Fruit fly (Drosophila melanogaster): Measurements from ENCODE around the gene Cmpk.

The Cmpk gene

DNA sequence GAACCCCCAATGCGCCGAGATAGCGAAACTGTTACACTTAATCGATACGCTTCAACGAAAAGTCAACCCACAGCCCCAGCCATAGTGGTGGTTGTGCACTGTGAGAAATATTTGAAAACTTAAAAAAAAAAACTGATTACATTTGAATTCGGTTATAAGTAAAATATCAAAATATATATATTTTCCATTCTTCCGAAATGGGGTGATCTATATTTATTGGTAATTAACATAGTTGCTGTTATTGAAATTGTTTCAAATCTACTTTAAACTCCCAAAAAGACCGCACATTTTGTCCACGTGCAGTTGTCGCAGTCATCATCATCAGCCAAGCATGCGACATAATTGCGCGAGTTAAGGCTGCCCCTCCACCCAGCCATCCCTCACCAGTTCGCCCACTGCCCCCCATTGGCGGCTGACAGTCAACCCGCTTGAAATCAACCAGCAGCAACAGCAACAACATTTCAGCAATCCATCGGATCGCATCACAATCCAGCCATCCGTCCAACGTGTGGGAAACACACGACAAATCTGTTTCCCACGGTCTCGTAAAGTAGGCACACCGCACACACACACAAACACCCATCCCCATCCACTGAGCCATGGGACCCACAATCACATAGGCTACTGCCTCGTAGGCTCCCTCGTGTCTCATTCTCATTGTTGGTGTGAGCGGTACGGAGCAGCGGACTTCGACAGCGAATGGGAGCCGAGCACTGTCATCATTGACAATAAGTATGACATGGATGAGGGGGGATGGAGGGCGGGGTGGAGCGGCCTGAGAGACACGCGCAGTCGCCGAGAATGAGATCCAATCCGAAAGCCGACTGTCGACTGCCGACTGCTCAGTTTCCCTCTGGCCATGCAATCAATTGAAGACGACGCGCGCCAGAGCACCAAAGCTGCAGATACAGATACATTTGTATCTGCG lies 34.7 kb downstream of the Cmpk start (continued):
- peak; percentile 79 for TF ChIP-seq Med (GFP tag)
- TF ChIP-seq CG2199 (GFP tag; IDR thresholded peaks at IDR 0.05) = no peak
- TF ChIP-seq Max (GFP tag; optimal IDR thresholded peaks at IDR 0.05) = peak; percentile 32
- TF ChIP-seq CG15073 (GFP tag; optimal IDR thresholded peaks at IDR 0.05) = no peak
- no peak for TF ChIP-seq D (optimal IDR thresholded peaks at IDR 0.05)
- peak; percentile 50 for TF ChIP-seq D (GFP tag; optimal IDR thresholded peaks at IDR 0.05)
- TF ChIP-seq CG32532 (GFP tag; IDR thresholded peaks at IDR 0.05) = peak; percentile 45
- peak; percentile 69 for TF ChIP-seq CG10209 (GFP tag; optimal IDR thresholded peaks at IDR 0.05)
- TF ChIP-seq CG8281 (tag; optimal IDR thresholded peaks at IDR 0.05) = peak; percentile 66
- peak; percentile 63 for TF ChIP-seq run (tag; optimal IDR thresholded peaks at IDR 0.05)
- TF ChIP-seq CG10274 (GFP tag; optimal IDR thresholded peaks at IDR 0.05) = peak; percentile 14
- TF ChIP-seq nerfin-1 (tag; optimal IDR thresholded peaks at IDR 0.05) = peak; percentile 44
- no peak for TF ChIP-seq pum (GFP tag; optimal IDR thresholded peaks at IDR 0.05)
- TF ChIP-seq CG18619 (GFP tag; optimal IDR thresholded peaks at IDR 0.05) = peak; percentile 33
- peak; percentile 1 for TF ChIP-seq fd3F (GFP tag; optimal IDR thresholded peaks at IDR 0.05)
- TF ChIP-seq CG10147 (GFP tag; optimal IDR thresholded peaks at IDR 0.05) = peak; percentile 42
- TF ChIP-seq Awh (GFP tag; IDR thresholded peaks at IDR 0.05) = 0 out of 2 replicates have a peak, but pooled peaks have one; percentile 39
- TF ChIP-seq pzg (GFP tag; optimal IDR thresholded peaks at IDR 0.05) = no peak
- TF ChIP-seq lov (optimal IDR thresholded peaks at IDR 0.05) = no peak
- 0 out of 3 replicates have a peak, but pooled peaks have one; percentile 30 for TF ChIP-seq lov (GFP tag; IDR thresholded peaks at IDR 0.05)
- peak; percentile 36 for TF ChIP-seq CG2202 (tag; optimal IDR thresholded peaks at IDR 0.05)
- TF ChIP-seq CG2875 (GFP tag; optimal IDR thresholded peaks at IDR 0.05) = peak; percentile 55
- peak; percentile 47 for TF ChIP-seq zen (tag; optimal IDR thresholded peaks at IDR 0.05)
- TF ChIP-seq GATAe (GFP tag; conservative IDR thresholded peaks at IDR 0.05) = no peak
- TF ChIP-seq mld (GFP tag; IDR thresholded peaks at IDR 0.05; ENCODE audit: partially characterized antibody) = no peak
- TF ChIP-seq CG12155 (GFP tag; optimal IDR thresholded peaks at IDR 0.05) = peak; percentile 33
- peak; percentile 31; the same call in 1 of the 2 replicates for TF ChIP-seq ato (GFP tag; IDR thresholded peaks at IDR 0.05; ENCODE audit: partially characterized antibody)
- no peak for TF ChIP-seq fu2 (GFP tag; optimal IDR thresholded peaks at IDR 0.05)
- peak; percentile 62 for TF ChIP-seq vvl (GFP tag; IDR thresholded peaks at IDR 0.05)
- peak; percentile 60; the same call in 1 of the 2 replicates for TF ChIP-seq sim (GFP tag; IDR thresholded peaks at IDR 0.05)
- peak; percentile 63 for TF ChIP-seq lmd (GFP tag; IDR thresholded peaks at IDR 0.05)
- TF ChIP-seq ftz-f1 (GFP tag; optimal IDR thresholded peaks at IDR 0.05) = peak; percentile 81
- TF ChIP-seq CG13296 (GFP tag; optimal IDR thresholded peaks at IDR 0.05) = peak; percentile 43
- peak; percentile 25 for TF ChIP-seq CG16863 (GFP tag; optimal IDR thresholded peaks at IDR 0.05)
- TF ChIP-seq pita (GFP tag; optimal IDR thresholded peaks at IDR 0.05) = no peak
- peak; percentile 14 for TF ChIP-seq Hmr (GFP tag; optimal IDR thresholded peaks at IDR 0.05)
- no peak for TF ChIP-seq maf-S (GFP tag; optimal IDR thresholded peaks at IDR 0.05)
- TF ChIP-seq BtbVII (GFP tag; optimal IDR thresholded peaks at IDR 0.05) = peak; percentile 54
- TF ChIP-seq mirr (GFP tag; optimal IDR thresholded peaks at IDR 0.05) = peak; percentile 33
- TF ChIP-seq Optix (GFP tag; IDR thresholded peaks at IDR 0.05) = 0 out of 3 replicates have a peak, but pooled peaks have one; percentile 8
- TF ChIP-seq exex (tag; optimal IDR thresholded peaks at IDR 0.05) = peak; percentile 2
- peak; percentile 60 for TF ChIP-seq H2.0 (GFP tag; IDR thresholded peaks at IDR 0.05)
- peak; percentile 73 for TF ChIP-seq CG18599 (GFP tag; optimal IDR thresholded peaks at IDR 0.05)
- peak; percentile 24; the same call in 1 of the 2 replicates for TF ChIP-seq Scr (GFP tag; IDR thresholded peaks at IDR 0.05; ENCODE audit: partially characterized antibody)
- peak; percentile 33; the same call in 1 of the 2 replicates for TF ChIP-seq Bgb (GFP tag; IDR thresholded peaks at IDR 0.05; ENCODE audit: partially characterized antibody)
- TF ChIP-seq Bteb2 (GFP tag; optimal IDR thresholded peaks at IDR 0.05) = no peak
- TF ChIP-seq ems (GFP tag; optimal IDR thresholded peaks at IDR 0.05) = peak; percentile 36
- no peak for TF ChIP-seq CG14965 (GFP tag; optimal IDR thresholded peaks at IDR 0.05; ENCODE audit: borderline replicate concordance)

Data from whole organism, embryonic.